Worm (Caenorhabditis elegans) whole organism, mixed stage, embryonic: ENCODE results near the gene zip-6.
"Not testable (repeated sequence)": the region's sequence is repeated elsewhere in the genome, so short reads cannot be mapped to it uniquely, and the experiment has no call there.

Experiments
- cnd-1 ChIP-seq: fragments of 200-800 bp; sonication (Bioruptor generic); optimal IDR thresholded peaks from 2 replicates; lab custom pipeline; 2018; ENCODE audit warnings: mild to moderate bottlenecking, missing genetic modification characterization, missing compliant biosample characterization
- drap-1 ChIP-seq: fragments of 200-800 bp; sonication (Bioruptor generic); optimal IDR thresholded peaks from 3 replicates; lab custom pipeline; 2018; ENCODE audit warnings: mild to moderate bottlenecking, missing genetic modification characterization, missing compliant biosample characterization
- elt-3 ChIP-seq: fragments of 150-350 bp; optimal IDR thresholded peaks from 2 replicates; lab custom pipeline; 2014; ENCODE audit warnings: missing biosample characterization, missing genetic modification characterization
- lsy-2 ChIP-seq: fragments of 150-350 bp; optimal IDR thresholded peaks from 2 replicates; lab custom pipeline; 2014; ENCODE audit warnings: missing biosample characterization, missing genetic modification characterization
- nhr-2 ChIP-seq: fragments of 150-350 bp; optimal IDR thresholded peaks from 2 replicates; lab custom pipeline; 2014; ENCODE audit warnings: missing biosample characterization, missing genetic modification characterization
- nhr-237 ChIP-seq: fragments of 150-350 bp; optimal IDR thresholded peaks from 2 replicates; lab custom pipeline; 2014; ENCODE audit warnings: missing biosample characterization, missing genetic modification characterization
- nhr-28 ChIP-seq: fragments of 150-350 bp; optimal IDR thresholded peaks from 2 replicates; lab custom pipeline; 2014; ENCODE audit warnings: missing biosample characterization, missing genetic modification characterization
- sem-2 ChIP-seq: fragments of 200-800 bp; sonication (Bioruptor generic); optimal IDR thresholded peaks from 2 replicates; lab custom pipeline; 2018; ENCODE audit warnings: mild to moderate bottlenecking, missing genetic modification characterization, missing compliant biosample characterization
- snpc-4 ChIP-seq: fragments of 150-350 bp; optimal IDR thresholded peaks from 2 replicates; lab custom pipeline; 2014; ENCODE audit warnings: missing biosample characterization, missing genetic modification characterization
- unc-62 ChIP-seq: fragments of 150-350 bp; optimal IDR thresholded peaks from 2 replicates; lab custom pipeline; 2014; ENCODE audit warnings: missing biosample characterization, missing genetic modification reagents, missing genetic modification characterization
- ztf-11 ChIP-seq: fragments of 150-350 bp; optimal IDR thresholded peaks from 2 replicates; lab custom pipeline; 2014; ENCODE audit warnings: missing biosample characterization, missing genetic modification characterization

DNA sequence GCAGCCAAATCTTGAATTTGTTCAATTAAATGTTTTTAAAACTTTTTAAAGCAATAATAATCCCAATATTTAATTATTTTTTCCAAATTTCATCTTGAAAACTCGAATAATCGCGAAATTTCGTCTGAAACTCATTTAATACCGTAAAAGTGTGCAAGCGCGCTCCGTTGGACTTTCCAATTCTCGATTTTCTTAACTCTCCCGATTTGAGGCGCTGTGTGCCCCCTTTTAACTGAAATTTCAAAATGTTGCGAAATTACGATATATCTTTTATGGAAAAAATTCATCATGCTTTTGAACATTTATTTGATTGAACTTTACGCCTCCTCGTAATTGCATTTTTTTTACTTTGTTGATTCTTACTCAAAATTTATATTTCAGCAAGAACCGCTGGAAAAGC, 15.5 kb downstream of the zip-6 start, which contains the start of gene R07H5.11:
- not testable (repeated sequence) for TF ChIP-seq nhr-28 (tag; lab: Kevin White, UChicago); nhr-237 (tag; lab: Kevin White, UChicago); ztf-11 (tag; lab: Kevin White, UChicago); nhr-2 (tag; lab: Kevin White, UChicago); lsy-2 (tag; lab: Kevin White, UChicago); snpc-4 (tag; lab: Kevin White, UChicago); cnd-1 (tag; lab: Kevin White, UChicago); unc-62 (GFP tag; lab: Kevin White, UChicago); elt-3 (tag; lab: Kevin White, UChicago); sem-2; drap-1
